Fruit fly (Drosophila melanogaster) S2 (cell line): ENCODE data around the gene CG11570.

Experiments used
- CG8478 ChIP-seq: fragments of >200 bp; optimal IDR thresholded peaks from 2 replicates; lab custom pipeline; 2018
- CTCF ChIP-seq, 2 experiments: fragments of >200 bp; optimal IDR thresholded peaks; 2 replicates each; lab custom pipeline; 2018

DNA sequence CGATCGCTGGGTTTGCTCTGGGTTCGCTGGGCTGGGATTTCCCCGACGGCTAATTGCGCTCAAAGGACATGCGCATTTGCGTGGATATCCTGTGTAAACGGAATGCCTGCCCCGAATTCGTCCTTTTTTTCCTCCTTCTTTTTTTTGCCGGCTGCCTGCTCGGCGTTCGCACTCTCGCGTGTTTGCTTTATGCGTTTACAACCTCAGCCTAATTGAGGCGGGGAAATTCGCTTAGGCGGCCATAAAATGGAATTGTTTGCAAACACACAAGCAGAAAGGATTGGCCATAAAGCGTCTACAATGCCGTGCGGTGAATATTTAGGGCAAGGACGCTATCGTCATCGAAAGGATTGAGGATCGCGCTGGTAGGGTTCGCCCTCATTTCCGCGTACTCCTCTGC is 32.2 kb downstream of the CG11570 start:
- TF ChIP-seq CG8478 (lab: Kevin White, UChicago) (no peak), CTCF (optimal IDR thresholded peaks at IDR 0.05; lab: Kevin White, UChicago) (no peak)
